Fruit fly (Drosophila melanogaster) whole organism, embryonic: ENCODE data around the gene CG2614.

Experiments used
- Antp ChIP-seq: fragments of 200-800 bp; sonication (Bioruptor generic); optimal IDR thresholded peaks from 3 replicates; lab custom pipeline; 2016; ENCODE audit warnings: missing biosample characterization, missing genetic modification characterization
- Asciz ChIP-seq: fragments of 200-800 bp; sonication (Bioruptor generic); optimal IDR thresholded peaks from 2 replicates; lab custom pipeline; 2017; ENCODE audit warnings: missing biosample characterization, mild to moderate bottlenecking, missing genetic modification characterization, missing genetic modification reagents
- Atf6 ChIP-seq: fragments of 200-800 bp; sonication (Bioruptor generic); IDR thresholded peaks from 2 replicates; pipeline ENCODE4 v1.3.6; 2022; ENCODE audit warnings: missing biosample characterization, missing genetic modification characterization
- Blimp-1 ChIP-seq: fragments of 200-800 bp; sonication (Bioruptor generic); optimal IDR thresholded peaks from 3 replicates; lab custom pipeline; 2018; ENCODE audit warnings: missing biosample characterization, missing genetic modification characterization, mild to moderate bottlenecking, moderate library complexity, missing genetic modification reagents
- BtbVII ChIP-seq: fragments of 200-800 bp; sonication (Bioruptor generic); optimal IDR thresholded peaks from 3 replicates; lab custom pipeline; 2017; ENCODE audit warnings: missing biosample characterization, mild to moderate bottlenecking, missing genetic modification characterization
- CG11723 ChIP-seq: fragments of 200-800 bp; sonication (Bioruptor generic); optimal IDR thresholded peaks from 2 replicates; lab custom pipeline; 2017; ENCODE audit warnings: missing biosample characterization, mild to moderate bottlenecking, missing genetic modification characterization
- CG17186 ChIP-seq: fragments of 200-800 bp; sonication (Bioruptor generic); optimal IDR thresholded peaks from 3 replicates; lab custom pipeline; 2017; ENCODE audit warnings: missing biosample characterization, missing genetic modification reagents, missing genetic modification characterization
- CG17568 ChIP-seq: fragments of 200-800 bp; sonication (Bioruptor generic); optimal IDR thresholded peaks from 2 replicates; lab custom pipeline; 2018; ENCODE audit warnings: missing biosample characterization, mild to moderate bottlenecking, missing genetic modification characterization, moderate library complexity
- CG2889 ChIP-seq: fragments of 200-800 bp; sonication (Bioruptor generic); IDR thresholded peaks from 3 replicates; pipeline ENCODE4 v1.3.6; 2022; ENCODE audit warnings: missing biosample characterization, missing genetic modification characterization
- CG31441 ChIP-seq: fragments of 200-800 bp; sonication (Bioruptor generic); IDR thresholded peaks from 2 replicates; pipeline ENCODE4 v1.3.6; 2022; ENCODE audit warnings: missing biosample characterization, missing genetic modification characterization
- CG4404 ChIP-seq: fragments of 200-800 bp; sonication (Bioruptor generic); IDR thresholded peaks from 2 replicates; pipeline ENCODE4 v1.3.6; 2022; ENCODE audit warnings: missing biosample characterization, missing genetic modification characterization
- CG4820 ChIP-seq: fragments of 200-800 bp; sonication (Bioruptor generic); optimal IDR thresholded peaks from 3 replicates; lab custom pipeline; 2016; ENCODE audit warnings: missing biosample characterization, missing genetic modification characterization
- CG4854 ChIP-seq: fragments of 200-800 bp; sonication (Bioruptor generic); optimal IDR thresholded peaks from 2 replicates; lab custom pipeline; 2016; ENCODE audit warnings: missing biosample characterization, missing genetic modification characterization, inconsistent platforms
- CG6272 ChIP-seq: fragments of 200-800 bp; sonication (Bioruptor generic); IDR thresholded peaks from 2 replicates; pipeline ENCODE4 v1.3.6; 2022; ENCODE audit warnings: missing biosample characterization, missing genetic modification characterization
- CG7556 ChIP-seq: fragments of 200-800 bp; sonication (Bioruptor generic); optimal IDR thresholded peaks from 2 replicates; lab custom pipeline; 2017; ENCODE audit warnings: missing biosample characterization, mild to moderate bottlenecking, missing genetic modification characterization
- CG7928 ChIP-seq: fragments of 200-800 bp; sonication (Bioruptor generic); optimal IDR thresholded peaks from 2 replicates; lab custom pipeline; 2017; ENCODE audit warnings: missing biosample characterization, mild to moderate bottlenecking, missing genetic modification characterization
- CG9437 ChIP-seq: fragments of 200-800 bp; sonication (Bioruptor generic); optimal IDR thresholded peaks from 2 replicates; lab custom pipeline; 2018; ENCODE audit warnings: missing biosample characterization, mild to moderate bottlenecking, missing genetic modification characterization
- CkIIα-i1 ChIP-seq: fragments of 200-800 bp; sonication (Bioruptor generic); IDR thresholded peaks from 2 replicates; pipeline ENCODE4 v1.3.6; 2022; ENCODE audit warnings: missing biosample characterization, missing genetic modification characterization
- CrebB ChIP-seq: fragments of 200-800 bp; sonication (Bioruptor generic); optimal IDR thresholded peaks from 3 replicates; lab custom pipeline; 2018; ENCODE audit warnings: missing biosample characterization, mild to moderate bottlenecking, missing genetic modification characterization
- Dbx ChIP-seq: fragments of 200-800 bp; sonication (Bioruptor generic); IDR thresholded peaks from 3 replicates; pipeline ENCODE4 v1.3.6; 2022; ENCODE audit warnings: missing biosample characterization, missing genetic modification characterization
- Dfd ChIP-seq, 2 experiments: fragments of >200 bp; optimal IDR thresholded peaks; 2 replicates each; lab custom pipeline; 2017; ENCODE audit warnings: missing biosample characterization in 2 of 2, missing genetic modification characterization in 2 of 2
- Dip3 ChIP-seq: fragments of 200-800 bp; sonication (Bioruptor generic); optimal IDR thresholded peaks from 3 replicates; lab custom pipeline; 2016; ENCODE audit warnings: missing biosample characterization, missing genetic modification characterization
- Dref ChIP-seq: fragments of 200-800 bp; sonication (Bioruptor generic); IDR thresholded peaks from 2 replicates; pipeline ENCODE4 v1.3.6; 2022; ENCODE audit warnings: missing biosample characterization, missing genetic modification characterization
- Fer2 ChIP-seq: fragments of 200-800 bp; sonication (Bioruptor generic); optimal IDR thresholded peaks from 2 replicates; lab custom pipeline; 2018; ENCODE audit warnings: missing biosample characterization, mild to moderate bottlenecking, missing genetic modification characterization, moderate library complexity
- NFAT ChIP-seq: fragments of 200-800 bp; sonication (Bioruptor generic); IDR thresholded peaks from 2 replicates; pipeline ENCODE4 v1.3.6; 2022; ENCODE audit warnings: missing biosample characterization, missing genetic modification characterization
- Nf-YC ChIP-seq: fragments of 200-800 bp; optimal IDR thresholded peaks from 3 replicates; lab custom pipeline; 2019; ENCODE audit warnings: missing biosample characterization, mild to moderate bottlenecking, missing genetic modification characterization, moderate library complexity
- Opbp ChIP-seq: fragments of 200-800 bp; sonication (Bioruptor generic); IDR thresholded peaks from 3 replicates; pipeline ENCODE4 v1.3.6; 2022; ENCODE audit warnings: missing biosample characterization, missing genetic modification characterization; ENCODE audit not compliant: partially characterized antibody
- PHDP ChIP-seq: fragments of 200-800 bp; sonication (Bioruptor generic); optimal IDR thresholded peaks from 3 replicates; lab custom pipeline; 2018; ENCODE audit warnings: missing biosample characterization, mild to moderate bottlenecking, missing genetic modification characterization, moderate library complexity
- Stat92E ChIP-seq, 3 experiments: fragments of >200 bp in 2 of 3; fragments of 200-800 bp in 1 of 3; sonication (Bioruptor generic) in 1 of 3; optimal IDR thresholded peaks; 2 replicates each; lab custom pipeline; 2017 to 2019; ENCODE audit warnings: missing biosample characterization in 3 of 3, missing genetic modification characterization in 3 of 3, mild to moderate bottlenecking in 1 of 3, moderate library complexity in 1 of 3
- Tbp ChIP-seq: fragments of >200 bp; optimal IDR thresholded peaks from 2 replicates; lab custom pipeline; 2018; ENCODE audit warnings: missing biosample characterization, missing genetic modification characterization
- Xrp1 ChIP-seq: fragments of 200-800 bp; sonication (Bioruptor generic); IDR thresholded peaks from 2 replicates; pipeline ENCODE4 v1.3.6; 2022; ENCODE audit warnings: missing biosample characterization, missing genetic modification characterization
- chm ChIP-seq: fragments of 200-800 bp; sonication (Bioruptor generic); IDR thresholded peaks from 2 replicates; pipeline ENCODE4 v1.3.6; 2022; ENCODE audit warnings: missing biosample characterization, missing genetic modification characterization
- crp ChIP-seq, 2 experiments: fragments of 200-800 bp; sonication (Bioruptor generic); optimal IDR thresholded peaks; 2 replicates in 1 of 2; 3 replicates in 1 of 2; lab custom pipeline; 2017; ENCODE audit warnings: missing biosample characterization in 2 of 2, missing genetic modification characterization in 2 of 2, mild to moderate bottlenecking in 1 of 2, moderate library complexity in 1 of 2
- dan ChIP-seq: fragments of 200-800 bp; sonication (Bioruptor generic); IDR thresholded peaks from 2 replicates; pipeline ENCODE4 v1.3.6; 2022; ENCODE audit warnings: missing biosample characterization, missing genetic modification characterization
- dysf ChIP-seq: fragments of 200-800 bp; sonication (Bioruptor generic); IDR thresholded peaks from 3 replicates; pipeline ENCODE4 v1.3.6; 2022; ENCODE audit warnings: missing biosample characterization, missing genetic modification characterization
- fd64A ChIP-seq: fragments of 200-800 bp; sonication (Bioruptor generic); optimal IDR thresholded peaks from 3 replicates; lab custom pipeline; 2018; ENCODE audit warnings: missing biosample characterization, mild to moderate bottlenecking, missing genetic modification characterization
- fd96Cb ChIP-seq: fragments of 200-800 bp; sonication (Bioruptor generic); optimal IDR thresholded peaks from 2 replicates; lab custom pipeline; 2018; ENCODE audit warnings: missing biosample characterization, mild to moderate bottlenecking, missing genetic modification characterization, moderate library complexity
- gem ChIP-seq: fragments of 200-800 bp; sonication (Bioruptor generic); optimal IDR thresholded peaks from 2 replicates; lab custom pipeline; 2019; ENCODE audit warnings: missing biosample characterization, mild to moderate bottlenecking, missing genetic modification characterization, moderate library complexity
- gt ChIP-seq: fragments of 200-800 bp; sonication (Bioruptor generic); IDR thresholded peaks from 2 replicates; pipeline ENCODE4 v1.3.6; 2022; ENCODE audit warnings: missing biosample characterization, missing genetic modification characterization
- ind ChIP-seq: fragments of 200-800 bp; sonication (Bioruptor generic); optimal IDR thresholded peaks from 3 replicates; lab custom pipeline; 2016; ENCODE audit warnings: missing biosample characterization, missing genetic modification characterization
- jigr1 ChIP-seq: fragments of 200-800 bp; sonication (Bioruptor generic); IDR thresholded peaks from 3 replicates; pipeline ENCODE4 v1.3.6; 2022; ENCODE audit warnings: missing biosample characterization, missing genetic modification characterization
- lbe ChIP-seq: fragments of 200-800 bp; sonication (Bioruptor generic); optimal IDR thresholded peaks from 2 replicates; lab custom pipeline; 2016; ENCODE audit warnings: missing biosample characterization, mild to moderate bottlenecking, missing genetic modification characterization
- luna ChIP-seq: fragments of 200-800 bp; sonication (Bioruptor generic); optimal IDR thresholded peaks from 2 replicates; lab custom pipeline; 2016; ENCODE audit warnings: missing biosample characterization, missing genetic modification characterization
- nau ChIP-seq: fragments of 200-800 bp; sonication (Bioruptor generic); optimal IDR thresholded peaks from 3 replicates; lab custom pipeline; 2017; ENCODE audit warnings: missing biosample characterization, mild to moderate bottlenecking, missing genetic modification characterization, missing genetic modification reagents
- nmo ChIP-seq: fragments of 200-800 bp; sonication (Bioruptor generic); optimal IDR thresholded peaks from 2 replicates; lab custom pipeline; 2018; ENCODE audit warnings: missing biosample characterization, mild to moderate bottlenecking, missing genetic modification characterization, moderate library complexity
- pho ChIP-seq: fragments of 200-800 bp; sonication (Bioruptor generic); optimal IDR thresholded peaks from 2 replicates; lab custom pipeline; 2016; ENCODE audit warnings: missing biosample characterization, missing genetic modification characterization
- prd ChIP-seq, 3 experiments: fragments of >200 bp in 2 of 3; fragments of 200-800 bp in 1 of 3; sonication (Bioruptor generic) in 1 of 3; optimal IDR thresholded peaks in 2 of 3; IDR thresholded peaks in 1 of 3; 2 replicates in 2 of 3; 3 replicates in 1 of 3; pipeline versions ENCODE4 v1.3.6 to Lab custom; 2017 to 2022; ENCODE audit warnings: missing biosample characterization in 1 of 3, missing genetic modification characterization in 1 of 3
- tap ChIP-seq: fragments of 200-800 bp; optimal IDR thresholded peaks from 3 replicates; lab custom pipeline; 2019; ENCODE audit warnings: missing biosample characterization, mild to moderate bottlenecking, missing genetic modification characterization, moderate library complexity
- trem ChIP-seq: fragments of 200-800 bp; optimal IDR thresholded peaks from 3 replicates; lab custom pipeline; 2019; ENCODE audit warnings: missing biosample characterization, mild to moderate bottlenecking, missing genetic modification characterization, moderate library complexity
- vvl ChIP-seq: fragments of 200-800 bp; sonication (Bioruptor generic); IDR thresholded peaks from 2 replicates; pipeline ENCODE4 v1.3.6; 2022; ENCODE audit warnings: missing biosample characterization, missing genetic modification characterization

Gene CG2614

DNA sequence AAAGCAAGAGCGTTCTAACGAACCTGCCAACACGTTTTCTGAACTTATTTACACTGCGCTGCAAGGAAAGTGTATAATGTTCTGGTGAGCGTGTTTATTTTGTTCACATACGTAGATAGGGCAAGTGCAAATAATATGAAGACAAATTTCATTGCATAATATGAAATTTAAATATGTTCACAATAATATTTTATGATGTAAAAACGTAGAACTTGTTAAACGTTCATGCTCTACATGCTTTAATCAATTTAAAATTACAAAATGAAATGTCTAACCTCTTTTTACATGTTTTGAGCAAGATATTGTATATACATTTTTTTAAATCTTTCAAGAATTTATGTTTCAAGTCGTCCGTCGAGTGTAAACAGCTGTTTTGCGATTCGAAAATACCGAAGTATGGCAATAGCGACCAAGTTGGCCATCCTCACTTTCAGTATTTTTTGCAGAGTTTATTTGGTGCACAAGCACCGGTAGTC, 10.8 kb upstream of the CG2614 start, which contains the start of the genes phr6-4 and CG2608 (continued):
- TF ChIP-seq Blimp-1 (GFP tag; lab: Kevin White, UChicago), result peak; percentile 91
- peak; percentile 85 for TF ChIP-seq CG4820 (GFP tag; lab: Kevin White, UChicago)
- TF ChIP-seq CG17568 (GFP tag; lab: Kevin White, UChicago), result peak; percentile 90
- TF ChIP-seq gem (tag; lab: Kevin White, UChicago), result peak; percentile 97
- peak; percentile 68 for TF ChIP-seq luna (GFP tag; lab: Kevin White, UChicago)
- TF ChIP-seq CG17186, result peak; percentile 44
- TF ChIP-seq Antp (GFP tag; lab: Kevin White, UChicago), result peak; percentile 76
- no peak for TF ChIP-seq Dfd (GFP tag; optimal IDR thresholded peaks at IDR 0.05; lab: Kevin White, UChicago)
- TF ChIP-seq Fer2 (tag; lab: Kevin White, UChicago), result peak; percentile 91
- peak; percentile 80 for TF ChIP-seq Nf-YC (tag; lab: Kevin White, UChicago)
- peak; percentile 89 for TF ChIP-seq fd96Cb (tag; lab: Kevin White, UChicago)
- peak; percentile 88 for TF ChIP-seq pho (GFP tag; lab: Kevin White, UChicago)
- peak; percentile 95 for TF ChIP-seq CG7556 (GFP tag; lab: Kevin White, UChicago)
- TF ChIP-seq CkIIα-i1 (GFP tag; lab: Robert Waterston, UW), result no peak
- TF ChIP-seq CG11723 (GFP tag; lab: Kevin White, UChicago), result peak; percentile 86
- TF ChIP-seq CG2889 (GFP tag; lab: Robert Waterston, UW), result peak; percentile 91
- TF ChIP-seq CG31441, result peak; percentile 94
- TF ChIP-seq CG6272 (GFP tag; lab: Robert Waterston, UW), result peak; percentile 76
- TF ChIP-seq CrebB (tag; lab: Kevin White, UChicago), result peak; percentile 86
- TF ChIP-seq Opbp (GFP tag; lab: Robert Waterston, UW), result no peak
- peak; percentile 64 for TF ChIP-seq gt
- peak; percentile 89 for TF ChIP-seq Dip3 (GFP tag; lab: Kevin White, UChicago)
- peak; percentile 53 to 89 for TF ChIP-seq crp (GFP tag; optimal IDR thresholded peaks at IDR 0.05; lab: Kevin White, UChicago)
- TF ChIP-seq chm (GFP tag; lab: Robert Waterston, UW), result peak; percentile 82
- peak; percentile 26; the same call in 1 of the 2 replicates for TF ChIP-seq dan (GFP tag; lab: Robert Waterston, UW)
- TF ChIP-seq dysf (GFP tag; lab: Robert Waterston, UW), result peak; percentile 86
- TF ChIP-seq fd64A, result peak; percentile 75
- peak; percentile 90 for TF ChIP-seq Dbx (GFP tag; lab: Robert Waterston, UW)
- peak; percentile 97 for TF ChIP-seq nmo (GFP tag; lab: Kevin White, UChicago)
- peak; percentile 87 for TF ChIP-seq CG4854
- TF ChIP-seq lbe (GFP tag; lab: Kevin White, UChicago), result peak; percentile 78
- TF ChIP-seq Xrp1 (GFP tag; lab: Robert Waterston, UW), result peak; percentile 91
- peak; percentile 90 for TF ChIP-seq CG9437
- no peak for TF ChIP-seq prd (optimal IDR thresholded peaks at IDR 0.05; lab: Kevin White, UChicago)
- TF ChIP-seq prd (GFP tag; IDR thresholded peaks at IDR 0.05; lab: Robert Waterston, UW), result peak; percentile 90
- peak; percentile 97 for TF ChIP-seq trem
- TF ChIP-seq nau, result peak; percentile 87
- TF ChIP-seq tap (tag; lab: Kevin White, UChicago), result no peak
- TF ChIP-seq CG4404 (GFP tag; lab: Robert Waterston, UW), result peak; percentile 76
- peak; percentile 89 for TF ChIP-seq vvl (GFP tag; lab: Robert Waterston, UW)
- TF ChIP-seq jigr1, result peak; percentile 71; the same call in 1 of the 3 replicates
- TF ChIP-seq Dref (GFP tag; lab: Robert Waterston, UW), result no peak
- TF ChIP-seq Asciz (GFP tag; lab: Kevin White, UChicago), result peak; percentile 91
- TF ChIP-seq ind (GFP tag; lab: Kevin White, UChicago), result peak; percentile 93
- peak; percentile 83 for TF ChIP-seq NFAT (GFP tag; lab: Robert Waterston, UW)
- TF ChIP-seq BtbVII (GFP tag; lab: Kevin White, UChicago), result peak; percentile 89
- peak; percentile 96 for TF ChIP-seq PHDP (tag; lab: Kevin White, UChicago)
- peak; percentile 91 for TF ChIP-seq Atf6
- TF ChIP-seq Stat92E (GFP tag; optimal IDR thresholded peaks at IDR 0.05; lab: Kevin White, UChicago), result peak in 1 of 3 experiments; percentile 80
- peak; percentile 71 for TF ChIP-seq CG7928
- no peak for TF ChIP-seq Tbp (GFP tag; lab: Kevin White, UChicago)
